Worm (Caenorhabditis elegans) whole organism, L4 larva: ENCODE measurements around the gene rpl-10.
A peak's percentile ranks its signal among the peaks of the same experiment; 100 is the strongest.

Experiments
- D1046.2 ChIP-seq: fragments of 200-800 bp; sonication (Bioruptor generic); IDR thresholded peaks from 2 replicates; pipeline ENCODE4 v1.3.6; 2022; ENCODE audit warnings: missing genetic modification characterization, missing compliant biosample characterization
- F49E8.2 ChIP-seq: sonication (generic microtip); optimal IDR thresholded peaks from 2 replicates; lab custom pipeline; 2016; ENCODE audit warnings: missing compliant biosample characterization, mild to moderate bottlenecking, missing genetic modification characterization, borderline replicate concordance
- T26A8.4 ChIP-seq: fragments of 200-800 bp; sonication (Bioruptor generic); IDR thresholded peaks from 2 replicates; pipeline ENCODE4 v1.3.6; 2022; ENCODE audit warnings: missing genetic modification characterization, missing compliant biosample characterization
- Y105C5A.15 ChIP-seq: fragments of 200-800 bp; sonication (Bioruptor generic); IDR thresholded peaks from 2 replicates; pipeline ENCODE4 v1.3.6; 2022; ENCODE audit warnings: missing genetic modification characterization, missing compliant biosample characterization
- ZK337.2 ChIP-seq: fragments of 200-800 bp; sonication (Bioruptor generic); IDR thresholded peaks from 2 replicates; pipeline ENCODE4 v1.3.6; 2022; ENCODE audit warnings: missing genetic modification reagents, missing genetic modification characterization, missing compliant biosample characterization
- ZK546.5 ChIP-seq, 2 experiments: sonication (generic microtip); optimal IDR thresholded peaks; 2 replicates each; lab custom pipeline; 2017; ENCODE audit warnings: missing biosample characterization in 2 of 2, missing genetic modification characterization in 2 of 2
- ama-1 ChIP-seq: fragments of 150-350 bp; optimal IDR thresholded peaks from 2 replicates; lab custom pipeline; 2014; ENCODE audit warnings: inconsistent platforms, mixed read lengths
- ceh-20 ChIP-seq: fragments of 200-800 bp; sonication (Bioruptor generic); IDR thresholded peaks from 2 replicates; pipeline ENCODE4 v1.3.6; 2022; ENCODE audit warnings: missing genetic modification reagents, missing genetic modification characterization, missing compliant biosample characterization
- ces-1 ChIP-seq: fragments of 150-350 bp; sonication (generic microtip); optimal IDR thresholded peaks from 4 replicates; lab custom pipeline; 2014; ENCODE audit warnings: missing biosample characterization, missing genetic modification reagents, missing genetic modification characterization
- cey-2 ChIP-seq: sonication (generic microtip); optimal IDR thresholded peaks from 3 replicates; lab custom pipeline; 2017; ENCODE audit warnings: missing genetic modification characterization, mild to moderate bottlenecking, missing compliant biosample characterization, antibody characterized with exemption, borderline replicate concordance; ENCODE audit not compliant: insufficient read depth
- daf-12 ChIP-seq: fragments of 150-350 bp; optimal IDR thresholded peaks from 2 replicates; lab custom pipeline; 2014; ENCODE audit warnings: missing biosample characterization, missing genetic modification reagents, missing genetic modification characterization
- daf-16 ChIP-seq, 3 experiments: sonication (generic microtip); optimal IDR thresholded peaks; 2 replicates each; lab custom pipeline; 2016 to 2017; ENCODE audit warnings: missing genetic modification characterization in 3 of 3, missing genetic modification reagents in 3 of 3, mild to moderate bottlenecking in 2 of 3, missing compliant biosample characterization in 2 of 3, missing biosample characterization in 1 of 3, moderate library complexity in 1 of 3
- daf-8 ChIP-seq: fragments of 200-800 bp; sonication (Bioruptor generic); IDR thresholded peaks from 2 replicates; pipeline ENCODE4 v1.3.6; 2022; ENCODE audit warnings: missing genetic modification characterization, missing compliant biosample characterization
- dmd-9 ChIP-seq: fragments of 200-800 bp; sonication (Bioruptor generic); IDR thresholded peaks from 2 replicates; pipeline ENCODE4 v1.3.6; 2022; ENCODE audit warnings: missing genetic modification reagents, missing genetic modification characterization, missing compliant biosample characterization
- dve-1 ChIP-seq: sonication (generic microtip); optimal IDR thresholded peaks from 2 replicates; lab custom pipeline; 2017; ENCODE audit warnings: antibody characterized with exemption, mild to moderate bottlenecking, missing genetic modification characterization, missing compliant biosample characterization; ENCODE audit not compliant: insufficient read depth
- egl-27 ChIP-seq: sonication (generic microtip); optimal IDR thresholded peaks from 3 replicates; lab custom pipeline; 2017; ENCODE audit warnings: missing biosample characterization, missing genetic modification reagents, missing genetic modification characterization
- egl-43 ChIP-seq: fragments of 200-800 bp; sonication (Bioruptor generic); IDR thresholded peaks from 2 replicates; pipeline ENCODE4 v1.3.6; 2022; ENCODE audit warnings: missing genetic modification reagents, missing genetic modification characterization, missing compliant biosample characterization
- hlh-11 ChIP-seq: fragments of 200-800 bp; sonication (Bioruptor generic); optimal IDR thresholded peaks from 2 replicates; lab custom pipeline; 2018; ENCODE audit warnings: mild to moderate bottlenecking, missing genetic modification characterization, missing compliant biosample characterization
- hlh-30 ChIP-seq: sonication (generic microtip); optimal IDR thresholded peaks from 2 replicates; lab custom pipeline; 2017; ENCODE audit warnings: antibody characterized with exemption, mild to moderate bottlenecking, missing genetic modification characterization, missing compliant biosample characterization; ENCODE audit not compliant: insufficient read depth
- hmg-1.1 ChIP-seq: fragments of 200-800 bp; sonication (Bioruptor generic); IDR thresholded peaks from 2 replicates; pipeline ENCODE4 v1.3.6; 2022; ENCODE audit warnings: missing genetic modification reagents, missing genetic modification characterization, missing compliant biosample characterization
- lim-7 ChIP-seq: fragments of 200-800 bp; sonication (Bioruptor generic); IDR thresholded peaks from 2 replicates; pipeline ENCODE4 v1.3.6; 2022; ENCODE audit warnings: missing genetic modification characterization, missing compliant biosample characterization
- lin-1 ChIP-seq: fragments of 200-800 bp; sonication (Bioruptor generic); IDR thresholded peaks from 2 replicates; pipeline ENCODE4 v1.3.6; 2022; ENCODE audit warnings: missing genetic modification reagents, missing genetic modification characterization, missing compliant biosample characterization
- lin-39 ChIP-seq: fragments of 150-350 bp; optimal IDR thresholded peaks from 2 replicates; lab custom pipeline; 2014; ENCODE audit warnings: missing biosample characterization, missing genetic modification reagents, missing genetic modification characterization
- lsy-2 ChIP-seq, 2 experiments: fragments of 150-350 bp in 1 of 2; sonication (generic microtip) in 1 of 2; optimal IDR thresholded peaks; 2 replicates each; lab custom pipeline; 2014 to 2017; ENCODE audit warnings: missing biosample characterization in 2 of 2, missing genetic modification characterization in 2 of 2
- mdl-1 ChIP-seq, 2 experiments: fragments of 150-350 bp in 1 of 2; sonication (generic microtip) in 1 of 2; optimal IDR thresholded peaks; 2 replicates each; lab custom pipeline; 2014 to 2017; ENCODE audit warnings: missing biosample characterization in 2 of 2, missing genetic modification characterization in 2 of 2
- mep-1 ChIP-seq: fragments of 150-350 bp; sonication (generic microtip); optimal IDR thresholded peaks from 3 replicates; lab custom pipeline; 2014; ENCODE audit warnings: missing biosample characterization, missing genetic modification characterization
- mxl-2 ChIP-seq: fragments of 200-800 bp; sonication (Bioruptor generic); conservative IDR thresholded peaks from 2 replicates; pipeline ENCODE4 v1.3.6; 2022; ENCODE audit warnings: missing genetic modification reagents, missing genetic modification characterization, missing compliant biosample characterization
- nhr-11 ChIP-seq: fragments of 150-350 bp; optimal IDR thresholded peaks from 2 replicates; lab custom pipeline; 2014; ENCODE audit warnings: missing biosample characterization, missing genetic modification characterization
- nhr-25 ChIP-seq: sonication (generic microtip); optimal IDR thresholded peaks from 2 replicates; lab custom pipeline; 2017; ENCODE audit warnings: missing genetic modification characterization, mild to moderate bottlenecking, missing compliant biosample characterization, antibody characterized with exemption, moderate library complexity, borderline replicate concordance; ENCODE audit not compliant: insufficient read depth
- nhr-28 ChIP-seq: fragments of 150-350 bp; optimal IDR thresholded peaks from 2 replicates; lab custom pipeline; 2014; ENCODE audit warnings: missing biosample characterization, missing genetic modification characterization
- nhr-41 ChIP-seq: fragments of 200-800 bp; sonication (Bioruptor generic); IDR thresholded peaks from 2 replicates; pipeline ENCODE4 v1.3.6; 2022; ENCODE audit warnings: missing genetic modification reagents, missing genetic modification characterization, missing compliant biosample characterization
- nhr-48 ChIP-seq: sonication (generic microtip); optimal IDR thresholded peaks from 2 replicates; lab custom pipeline; 2016; ENCODE audit warnings: mild to moderate bottlenecking, missing genetic modification characterization, missing compliant biosample characterization
- pqm-1 ChIP-seq: sonication (generic microtip); optimal IDR thresholded peaks from 2 replicates; lab custom pipeline; 2017; ENCODE audit warnings: missing biosample characterization, missing genetic modification characterization
- set-16 ChIP-seq: fragments of 200-800 bp; sonication (Bioruptor generic); IDR thresholded peaks from 2 replicates; pipeline ENCODE4 v1.3.6; 2022; ENCODE audit warnings: missing genetic modification reagents, missing genetic modification characterization, missing compliant biosample characterization
- skn-1 ChIP-seq: fragments of 150-350 bp; optimal IDR thresholded peaks from 2 replicates; lab custom pipeline; 2014; ENCODE audit warnings: missing biosample characterization, missing genetic modification characterization
- snpc-1.2 ChIP-seq: fragments of 200-800 bp; sonication (Bioruptor generic); IDR thresholded peaks from 2 replicates; pipeline ENCODE4 v1.3.6; 2022; ENCODE audit warnings: missing genetic modification reagents, missing genetic modification characterization, missing compliant biosample characterization
- spr-3 ChIP-seq: fragments of 200-800 bp; sonication (Bioruptor generic); optimal IDR thresholded peaks from 2 replicates; lab custom pipeline; 2018; ENCODE audit warnings: mild to moderate bottlenecking, missing genetic modification characterization, missing compliant biosample characterization
- unc-130 ChIP-seq: sonication (generic microtip); optimal IDR thresholded peaks from 2 replicates; lab custom pipeline; 2016; ENCODE audit warnings: missing genetic modification reagents, missing genetic modification characterization, missing compliant biosample characterization
- unc-62 ChIP-seq, 3 experiments: fragments of 150-350 bp in 1 of 3; sonication (generic microtip); optimal IDR thresholded peaks in 2 of 3; peaks in 1 of 3; 1 replicate in 1 of 3; 2 replicates in 2 of 3; lab custom pipeline; 2014 to 2017; ENCODE audit warnings: missing biosample characterization in 3 of 3, missing genetic modification characterization in 3 of 3, missing genetic modification reagents in 3 of 3, missing genotype in 1 of 3

rpl-10 gene

DNA sequence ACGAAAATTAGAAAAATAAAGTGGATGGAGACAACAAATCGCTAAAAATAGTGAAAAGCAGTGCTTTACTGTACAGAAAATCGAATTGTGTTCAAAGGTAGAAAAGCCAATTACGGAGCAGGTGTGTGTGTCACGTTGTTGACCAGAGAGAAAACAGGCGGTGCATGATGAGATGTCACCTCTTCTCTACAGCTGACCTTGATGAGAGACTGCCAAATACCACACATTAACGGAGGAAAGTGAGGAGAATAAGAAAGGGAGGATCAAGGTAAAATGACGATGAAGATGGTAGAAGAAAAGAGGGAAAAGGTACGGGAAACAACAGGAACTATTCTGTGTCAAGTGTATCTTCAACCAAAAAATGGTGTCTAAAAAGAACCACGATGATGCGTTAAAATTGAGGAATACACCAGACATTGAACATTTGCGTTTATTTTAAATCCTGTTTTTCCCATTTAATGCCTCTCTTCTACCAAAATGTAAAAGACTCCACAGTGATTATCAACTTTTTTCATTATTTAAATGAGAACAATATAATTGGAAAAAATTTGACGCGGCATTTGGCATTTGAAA is 44.4 kb upstream of the rpl-10 start:
- TF ChIP-seq skn-1 (tag; lab: Kevin White, UChicago) (no peak), unc-62 (GFP tag; optimal IDR thresholded peaks at IDR 0.05 in 1 of 2; lab: Kevin White, UChicago) (peak in 1 of 2 experiments; percentile 83), unc-62 (tag; optimal IDR thresholded peaks at IDR 0.05; lab: Kevin White, UChicago) (no peak), set-16 (no peak), nhr-25 (peak; percentile 59), hlh-30 (tag; lab: Kevin White, UChicago) (peak; percentile 43), T26A8.4 (no peak)

DNA sequence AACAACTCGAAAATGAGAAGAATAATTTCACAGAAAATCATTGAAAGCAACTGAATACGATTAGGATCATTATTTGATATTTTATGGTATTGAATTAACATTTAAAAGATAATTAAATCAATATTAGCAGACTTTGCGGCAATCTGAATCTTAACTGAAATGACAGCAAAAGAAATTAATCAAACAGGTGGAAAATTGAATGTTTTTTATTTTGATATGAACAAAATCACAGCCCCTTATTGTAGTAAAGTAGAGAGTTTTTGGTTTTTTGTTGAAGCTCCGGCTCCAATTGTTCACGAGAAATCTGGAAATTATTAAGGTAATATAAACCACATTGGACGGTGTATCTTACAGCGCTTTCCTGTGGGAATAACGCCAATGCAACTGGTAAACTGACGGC is 41.6 kb upstream of the rpl-10 start, which contains the start of gene sre-2:
TSS of gene sre-2 (minus strand) at position 101 of the 400 bp plus-strand sequence.
- TF ChIP-seq daf-8 (no peak), unc-62 (GFP tag; optimal IDR thresholded peaks at IDR 0.05 in 1 of 2; lab: Kevin White, UChicago) (no peak), unc-62 (tag; optimal IDR thresholded peaks at IDR 0.05; lab: Kevin White, UChicago) (no peak), ZK546.5 (tag; optimal IDR thresholded peaks at IDR 0.05; lab: Kevin White, UChicago) (no peak), dmd-9 (no peak)
- TF ChIP-seq, all 104 proteins: peak for 0

DNA sequence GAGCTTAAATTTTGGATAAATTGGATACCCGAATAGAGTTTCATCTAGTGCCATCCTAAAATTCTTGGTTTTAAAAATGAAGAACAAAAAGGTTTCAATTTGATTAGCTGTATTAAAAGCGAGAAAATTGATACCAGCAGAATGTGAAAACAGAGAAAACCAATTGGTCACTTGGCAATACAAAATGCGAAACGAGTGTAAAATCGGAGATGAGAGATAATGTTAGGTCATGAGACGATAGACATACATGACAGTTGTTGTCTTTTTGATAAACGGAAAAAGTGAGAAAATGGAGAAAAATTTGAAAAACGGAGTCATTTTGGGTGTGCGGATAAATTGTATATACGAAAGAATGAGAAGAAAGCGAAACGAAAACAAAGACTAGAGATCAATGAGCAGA is 38.7 kb upstream of the rpl-10 start, which contains the start of gene sfxn-5:
TSS of gene sfxn-5 (minus strand) at position 55 of the 400 bp plus-strand sequence.
- TF ChIP-seq nhr-28 (tag; lab: Kevin White, UChicago), result peak; percentile 65
- peak in 1 of 2 experiments; percentile 13 for TF ChIP-seq unc-62 (GFP tag; optimal IDR thresholded peaks at IDR 0.05 in 1 of 2; lab: Kevin White, UChicago)
- no peak for TF ChIP-seq unc-62 (tag; optimal IDR thresholded peaks at IDR 0.05; lab: Kevin White, UChicago)
- no peak for TF ChIP-seq ama-1 (lab: Kevin White, UChicago)
- TF ChIP-seq dve-1 (tag; lab: Kevin White, UChicago), result peak; percentile 42
- TF ChIP-seq mxl-2 (GFP tag; lab: Robert Waterston, UW), result no peak
- no peak for TF ChIP-seq daf-16 (GFP tag; optimal IDR thresholded peaks at IDR 0.05; lab: Kevin White, UChicago)
- TF ChIP-seq daf-16 (tag; optimal IDR thresholded peaks at IDR 0.05; lab: Kevin White, UChicago), result peak; percentile 68
- TF ChIP-seq hlh-11 (tag; lab: Kevin White, UChicago), result peak; percentile 45
- peak; percentile 8 for TF ChIP-seq nhr-11
- TF ChIP-seq pqm-1, result peak; percentile 65
- TF ChIP-seq hlh-30 (tag; lab: Kevin White, UChicago), result peak; percentile 57
- TF ChIP-seq nhr-48 (tag; lab: Kevin White, UChicago), result no peak
- peak in 1 of 2 experiments; percentile 42 for TF ChIP-seq lsy-2 (tag; optimal IDR thresholded peaks at IDR 0.05; lab: Kevin White, UChicago)
- no peak for TF ChIP-seq lin-39

DNA sequence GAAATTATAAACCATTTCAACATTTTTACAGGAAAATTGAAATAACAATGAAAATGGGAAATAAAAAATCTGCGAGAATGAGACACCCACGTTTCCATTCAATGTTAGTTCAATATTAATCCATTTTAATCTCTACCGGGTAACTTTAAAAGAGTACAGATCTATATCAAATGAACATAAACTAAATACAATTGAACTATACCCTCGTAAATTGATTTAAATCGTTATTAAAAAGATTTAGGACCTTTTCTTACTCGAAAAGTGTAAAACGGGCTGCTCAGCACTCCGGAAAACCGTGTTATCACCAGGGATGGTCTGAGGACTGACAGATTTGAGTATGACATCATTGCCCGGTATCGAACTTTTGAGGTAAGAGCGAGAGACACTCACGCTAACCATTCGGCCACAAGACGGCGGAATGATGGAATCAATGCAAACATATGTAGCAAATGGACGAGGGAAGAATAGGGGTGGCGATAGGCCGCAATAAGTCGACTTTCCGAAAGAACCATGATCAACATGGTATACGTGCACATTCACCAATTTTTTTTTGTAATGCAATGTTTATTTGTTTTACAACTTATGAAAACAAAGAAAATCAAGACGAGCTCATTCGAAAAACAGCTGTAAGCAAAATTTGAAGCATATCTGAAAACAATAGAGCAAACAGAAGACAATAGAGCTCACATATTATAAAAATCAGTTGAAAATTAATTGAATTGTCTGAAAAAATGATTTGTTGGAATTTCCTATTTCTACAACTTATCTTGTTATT is 36.6 kb upstream of the rpl-10 start, which contains the start of the genes chst-1 and C41C4.9:
TSS of gene chst-1 (minus strand) at position 51 of the 775 bp plus-strand sequence.
TSS of gene C41C4.9 (plus strand) at position 725 of the 775 bp plus-strand sequence.
- TF ChIP-seq F49E8.2 (tag; lab: Kevin White, UChicago) (peak; percentile 65), D1046.2 (GFP tag; lab: Robert Waterston, UW) (peak; percentile 81; the same call in 1 of the 2 replicates), snpc-1.2 (GFP tag; lab: Robert Waterston, UW) (peak; percentile 89; the same call in 1 of the 2 replicates), spr-3 (GFP tag; lab: Kevin White, UChicago) (peak; percentile 86), mdl-1 (tag; optimal IDR thresholded peaks at IDR 0.05; lab: Kevin White, UChicago) (peak in 1 of 2 experiments; percentile 8), cey-2 (tag; lab: Kevin White, UChicago) (no peak), ces-1 (GFP tag; lab: Kevin White, UChicago) (no peak), egl-27 (tag; lab: Kevin White, UChicago) (no peak), egl-43 (GFP tag; lab: Robert Waterston, UW) (no peak; the same call in 1 of the 2 replicates), Y105C5A.15 (peak; percentile 95), daf-16 (GFP tag; optimal IDR thresholded peaks at IDR 0.05; lab: Kevin White, UChicago) (peak; percentile 77 to 84), daf-16 (tag; optimal IDR thresholded peaks at IDR 0.05; lab: Kevin White, UChicago) (peak; percentile 69), mep-1 (peak; percentile 78), ZK337.2 (GFP tag; lab: Robert Waterston, UW) (peak; percentile 66; the same call in 1 of the 2 replicates), unc-130 (peak; percentile 83), nhr-11 (no peak), hmg-1.1 (GFP tag; lab: Robert Waterston, UW) (peak; percentile 76), lim-7 (GFP tag; lab: Robert Waterston, UW) (peak; percentile 98; the same call in 1 of the 2 replicates), ceh-20 (GFP tag; lab: Robert Waterston, UW) (peak; percentile 80), lin-1 (GFP tag; lab: Robert Waterston, UW) (peak; percentile 96), daf-12 (no peak), nhr-41 (peak; percentile 92)
